Fruit fly (Drosophila melanogaster): Measurements from ENCODE around the gene CG5787.

- no peak for TF ChIP-seq CG8478 (optimal IDR thresholded peaks at IDR 0.05)
- TF ChIP-seq CTCF (optimal IDR thresholded peaks at IDR 0.05) = no peak
Observed at dm6 chr2L:12721794-12722315, 9.1 kb upstream of the CG5787 start, which contains the start of gene Pih1D1.

All from S2 (cell line).